Fruit fly (Drosophila melanogaster) whole organism, embryonic: Measurements from ENCODE around the gene Spn38F.

Experiments used
- Abd-B ChIP-seq: fragments of 200-800 bp; sonication (Bioruptor generic); optimal IDR thresholded peaks from 2 replicates; lab custom pipeline; 2018; ENCODE audit warnings: missing biosample characterization, mild to moderate bottlenecking, missing genetic modification characterization, moderate library complexity
- Antp ChIP-seq: fragments of 200-800 bp; sonication (Bioruptor generic); optimal IDR thresholded peaks from 3 replicates; lab custom pipeline; 2016; ENCODE audit warnings: missing biosample characterization, missing genetic modification characterization
- Atf3 ChIP-seq: fragments of 200-800 bp; sonication (Bioruptor generic); optimal IDR thresholded peaks from 3 replicates; lab custom pipeline; 2016; ENCODE audit warnings: missing biosample characterization, missing genetic modification characterization
- Awh ChIP-seq: fragments of 200-800 bp; sonication (Bioruptor generic); IDR thresholded peaks from 2 replicates; pipeline ENCODE4, ENCODE4 v1.3.6; 2022; ENCODE audit warnings: missing biosample characterization, missing genetic modification characterization
- B-H2 ChIP-seq: fragments of 200-800 bp; sonication (Bioruptor generic); optimal IDR thresholded peaks from 2 replicates; lab custom pipeline; 2018; ENCODE audit warnings: missing biosample characterization, mild to moderate bottlenecking, missing genetic modification characterization
- CG12769 ChIP-seq: fragments of 200-800 bp; sonication (Bioruptor generic); optimal IDR thresholded peaks from 2 replicates; lab custom pipeline; 2019; ENCODE audit warnings: missing biosample characterization, mild to moderate bottlenecking, missing genetic modification characterization, moderate library complexity
- CG13624 ChIP-seq: fragments of 200-800 bp; sonication (Bioruptor generic); optimal IDR thresholded peaks from 2 replicates; lab custom pipeline; 2016; ENCODE audit warnings: missing biosample characterization, missing genetic modification characterization
- CG13894 ChIP-seq: fragments of 200-800 bp; sonication (Bioruptor generic); optimal IDR thresholded peaks from 3 replicates; lab custom pipeline; 2018; ENCODE audit warnings: missing biosample characterization, mild to moderate bottlenecking, missing genetic modification characterization, moderate library complexity
- CG14014 ChIP-seq: fragments of 200-800 bp; sonication (Bioruptor generic); IDR thresholded peaks from 2 replicates; pipeline ENCODE4 v1.3.6; 2022; ENCODE audit warnings: missing biosample characterization, missing genetic modification characterization
- CG15479 ChIP-seq: fragments of 200-800 bp; sonication (Bioruptor generic); optimal IDR thresholded peaks from 3 replicates; lab custom pipeline; 2019; ENCODE audit warnings: missing biosample characterization, mild to moderate bottlenecking, missing genetic modification characterization, moderate library complexity
- CG18599 ChIP-seq: fragments of 200-800 bp; sonication (Bioruptor generic); optimal IDR thresholded peaks from 3 replicates; lab custom pipeline; 2017; ENCODE audit warnings: missing biosample characterization, missing genetic modification characterization, mild to moderate bottlenecking, moderate library complexity, missing genetic modification reagents
- CG3065 ChIP-seq: fragments of 200-800 bp; sonication (Bioruptor generic); optimal IDR thresholded peaks from 2 replicates; lab custom pipeline; 2016; ENCODE audit warnings: missing biosample characterization, missing genetic modification characterization
- CG33213 ChIP-seq: fragments of 200-800 bp; sonication (Bioruptor generic); optimal IDR thresholded peaks from 3 replicates; lab custom pipeline; 2016; ENCODE audit warnings: missing biosample characterization, missing genetic modification characterization
- CG34376 ChIP-seq: fragments of 200-800 bp; sonication (Bioruptor generic); optimal IDR thresholded peaks from 2 replicates; lab custom pipeline; 2018; ENCODE audit warnings: missing biosample characterization, mild to moderate bottlenecking, missing genetic modification characterization
- CG4360 ChIP-seq: fragments of 200-800 bp; sonication (Bioruptor generic); IDR thresholded peaks from 2 replicates; pipeline ENCODE4 v1.3.6; 2022; ENCODE audit warnings: missing biosample characterization, missing genetic modification characterization
- CG43689 ChIP-seq: fragments of 200-800 bp; sonication (Bioruptor generic); IDR thresholded peaks from 2 replicates; pipeline ENCODE4 v1.3.6; 2022; ENCODE audit warnings: missing biosample characterization, missing genetic modification characterization
- CG4730 ChIP-seq: fragments of 200-800 bp; sonication (Bioruptor generic); IDR thresholded peaks from 2 replicates; pipeline ENCODE4 v1.3.6; 2022; ENCODE audit warnings: missing biosample characterization, missing genetic modification characterization
- CG8290 ChIP-seq, 3 experiments: fragments of 200-800 bp; sonication (Bioruptor generic); optimal IDR thresholded peaks; 2 replicates each; lab custom pipeline; 2016 to 2019; ENCODE audit warnings: missing biosample characterization in 3 of 3, missing genetic modification characterization in 3 of 3, mild to moderate bottlenecking in 2 of 3, moderate library complexity in 1 of 3
- D ChIP-seq, 2 experiments: fragments of 200-800 bp in 1 of 2; fragments of >200 bp in 1 of 2; sonication (Bioruptor generic) in 1 of 2; optimal IDR thresholded peaks; 2 replicates in 1 of 2; 3 replicates in 1 of 2; lab custom pipeline; 2017; ENCODE audit warnings: mild to moderate bottlenecking in 1 of 2, missing biosample characterization in 1 of 2, missing genetic modification characterization in 1 of 2, missing genetic modification reagents in 1 of 2
- Ets65A ChIP-seq: fragments of 200-800 bp; sonication (Bioruptor generic); peaks from one replicate; lab custom pipeline; 2016; ENCODE audit warnings: missing biosample characterization, missing genetic modification characterization
- Hmr ChIP-seq: fragments of 200-800 bp; sonication (Bioruptor generic); optimal IDR thresholded peaks from 3 replicates; lab custom pipeline; 2017; ENCODE audit warnings: mild to moderate bottlenecking, missing biosample characterization, missing genetic modification reagents, missing genetic modification characterization
- Hr78 ChIP-seq, 2 experiments: fragments of 200-800 bp in 1 of 2; fragments of >200 bp in 1 of 2; sonication (Bioruptor generic) in 1 of 2; optimal IDR thresholded peaks; 2 replicates each; lab custom pipeline; 2017 to 2019; ENCODE audit warnings: missing biosample characterization in 2 of 2, missing genetic modification characterization in 2 of 2, mild to moderate bottlenecking in 1 of 2, moderate library complexity in 1 of 2
- Med ChIP-seq: fragments of 200-800 bp; sonication (Bioruptor generic); peaks from one replicate; lab custom pipeline; 2016; ENCODE audit warnings: missing biosample characterization, missing genetic modification characterization, mild to moderate bottlenecking, inconsistent platforms, moderate library complexity
- Mes4 ChIP-seq: fragments of 200-800 bp; sonication (Bioruptor generic); optimal IDR thresholded peaks from 2 replicates; lab custom pipeline; 2016; ENCODE audit warnings: missing biosample characterization, missing genetic modification characterization
- NFAT ChIP-seq: fragments of 200-800 bp; sonication (Bioruptor generic); IDR thresholded peaks from 2 replicates; pipeline ENCODE4 v1.3.6; 2022; ENCODE audit warnings: missing biosample characterization, missing genetic modification characterization
- Tbp ChIP-seq: fragments of >200 bp; optimal IDR thresholded peaks from 2 replicates; lab custom pipeline; 2018; ENCODE audit warnings: missing biosample characterization, missing genetic modification characterization
- abd-A ChIP-seq: fragments of 200-800 bp; sonication (Bioruptor generic); optimal IDR thresholded peaks from 3 replicates; lab custom pipeline; 2019; ENCODE audit warnings: missing biosample characterization, mild to moderate bottlenecking, missing genetic modification characterization, moderate library complexity
- al ChIP-seq: fragments of 200-800 bp; sonication (Bioruptor generic); IDR thresholded peaks from 2 replicates; pipeline ENCODE4 v1.3.6; 2022; ENCODE audit warnings: missing biosample characterization, missing genetic modification characterization
- ap ChIP-seq: fragments of 200-800 bp; sonication (Bioruptor generic); IDR thresholded peaks from 2 replicates; pipeline ENCODE4 v1.3.6; 2022; ENCODE audit warnings: missing biosample characterization, missing genetic modification characterization
- cato ChIP-seq: fragments of 200-800 bp; sonication (Bioruptor generic); optimal IDR thresholded peaks from 2 replicates; lab custom pipeline; 2016; ENCODE audit warnings: missing biosample characterization, missing genetic modification characterization, borderline replicate concordance
- chinmo ChIP-seq: fragments of 200-800 bp; sonication (Bioruptor generic); IDR thresholded peaks from 4 replicates; pipeline ENCODE4 v1.3.6; 2022; ENCODE audit warnings: missing biosample characterization, missing genetic modification characterization; ENCODE audit not compliant: partially characterized antibody
- chm ChIP-seq: fragments of 200-800 bp; sonication (Bioruptor generic); IDR thresholded peaks from 2 replicates; pipeline ENCODE4 v1.3.6; 2022; ENCODE audit warnings: missing biosample characterization, missing genetic modification characterization
- crc ChIP-seq: fragments of 200-800 bp; sonication (Bioruptor generic); optimal IDR thresholded peaks from 2 replicates; lab custom pipeline; 2016; ENCODE audit warnings: missing biosample characterization, missing genetic modification characterization
- cwo ChIP-seq: fragments of 200-800 bp; sonication (Bioruptor generic); optimal IDR thresholded peaks from 3 replicates; lab custom pipeline; 2017; ENCODE audit warnings: missing biosample characterization, missing genetic modification characterization, mild to moderate bottlenecking, moderate library complexity, missing genetic modification reagents
- eve ChIP-seq, 2 experiments: fragments of >200 bp; optimal IDR thresholded peaks; 2 replicates each; lab custom pipeline; 2017; ENCODE audit warnings: missing biosample characterization in 2 of 2, missing genetic modification characterization in 2 of 2
- gem ChIP-seq: fragments of 200-800 bp; sonication (Bioruptor generic); optimal IDR thresholded peaks from 2 replicates; lab custom pipeline; 2019; ENCODE audit warnings: missing biosample characterization, mild to moderate bottlenecking, missing genetic modification characterization, moderate library complexity
- inv ChIP-seq: fragments of 200-800 bp; sonication (Bioruptor generic); IDR thresholded peaks from 2 replicates; pipeline ENCODE4 v1.3.6; 2022; ENCODE audit warnings: missing biosample characterization, missing genetic modification characterization; ENCODE audit not compliant: partially characterized antibody
- jigr1 ChIP-seq: fragments of 200-800 bp; sonication (Bioruptor generic); IDR thresholded peaks from 3 replicates; pipeline ENCODE4 v1.3.6; 2022; ENCODE audit warnings: missing biosample characterization, missing genetic modification characterization
- ken ChIP-seq: fragments of 200-800 bp; sonication (Bioruptor generic); IDR thresholded peaks from 3 replicates; pipeline ENCODE4 v1.3.6; 2022; ENCODE audit warnings: missing biosample characterization, missing genetic modification characterization
- pnt ChIP-seq: fragments of 200-800 bp; sonication (Bioruptor generic); optimal IDR thresholded peaks from 3 replicates; lab custom pipeline; 2016; ENCODE audit warnings: missing biosample characterization, missing genetic modification characterization
- sd ChIP-seq: fragments of 200-800 bp; sonication (Bioruptor generic); optimal IDR thresholded peaks from 3 replicates; lab custom pipeline; 2018; ENCODE audit warnings: missing biosample characterization, mild to moderate bottlenecking, missing genetic modification characterization, moderate library complexity
- so ChIP-seq: fragments of 200-800 bp; sonication (Bioruptor generic); IDR thresholded peaks from 3 replicates; pipeline ENCODE4 v1.3.6; 2022; ENCODE audit warnings: missing biosample characterization, missing genetic modification characterization
- stc ChIP-seq: fragments of 200-800 bp; sonication (Bioruptor generic); IDR thresholded peaks from 2 replicates; pipeline ENCODE4 v1.3.6; 2022; ENCODE audit warnings: missing biosample characterization, missing genetic modification characterization
- stwl ChIP-seq: fragments of 200-800 bp; sonication (Bioruptor generic); optimal IDR thresholded peaks from 3 replicates; lab custom pipeline; 2018; ENCODE audit warnings: missing biosample characterization, mild to moderate bottlenecking, missing genetic modification characterization, moderate library complexity
- tap ChIP-seq: fragments of 200-800 bp; optimal IDR thresholded peaks from 3 replicates; lab custom pipeline; 2019; ENCODE audit warnings: missing biosample characterization, mild to moderate bottlenecking, missing genetic modification characterization, moderate library complexity
- vfl ChIP-seq: fragments of 200-800 bp; sonication (Bioruptor generic); optimal IDR thresholded peaks from 2 replicates; lab custom pipeline; 2016; ENCODE audit warnings: missing biosample characterization, missing genetic modification characterization
- vvl ChIP-seq: fragments of 200-800 bp; sonication (Bioruptor generic); IDR thresholded peaks from 2 replicates; pipeline ENCODE4 v1.3.6; 2022; ENCODE audit warnings: missing biosample characterization, missing genetic modification characterization
- yki ChIP-seq: fragments of >200 bp; optimal IDR thresholded peaks from 3 replicates; lab custom pipeline; 2018
- zfh2 ChIP-seq: fragments of 200-800 bp; sonication (Bioruptor generic); optimal IDR thresholded peaks from 2 replicates; lab custom pipeline; 2016; ENCODE audit warnings: missing biosample characterization, missing genetic modification characterization

The Spn38F gene

DNA sequence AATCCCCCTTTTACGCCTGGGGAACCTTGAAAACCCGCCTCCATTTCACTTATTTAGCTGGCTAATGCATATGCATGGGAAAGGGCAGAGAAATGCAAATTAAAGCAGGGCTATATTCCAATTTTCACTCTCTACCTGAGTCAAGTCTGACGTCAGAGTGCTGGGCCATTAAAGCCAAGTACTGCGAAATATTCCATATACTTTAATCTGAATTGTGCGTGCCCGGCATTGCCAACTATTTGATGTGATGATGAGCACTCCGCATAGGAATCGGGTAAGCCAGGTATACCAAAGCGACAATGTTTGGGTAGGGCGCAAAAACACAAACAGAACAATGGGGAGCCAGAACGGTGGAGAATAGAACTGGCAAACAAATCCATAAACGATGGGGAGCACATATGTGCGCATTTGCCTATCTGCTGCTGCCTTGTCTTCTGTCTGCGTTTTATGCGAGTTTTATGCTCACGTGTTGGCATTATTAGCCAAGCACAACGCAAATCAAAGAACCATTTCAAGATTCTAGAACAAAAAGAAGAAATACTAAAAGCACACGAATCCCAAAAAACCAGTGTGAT, 41.9 kb upstream of the Spn38F start:
- TF ChIP-seq CG8290 (GFP tag; optimal IDR thresholded peaks at IDR 0.05; lab: Kevin White, UChicago) (no peak), CG8290 (tag; optimal IDR thresholded peaks at IDR 0.05; lab: Kevin White, UChicago) (peak in 1 of 2 experiments; percentile 52), CG12769 (peak; percentile 58), Mes4 (GFP tag; lab: Kevin White, UChicago) (no peak), CG13894 (tag; lab: Kevin White, UChicago) (peak; percentile 66), CG13624 (GFP tag; lab: Kevin White, UChicago) (peak; percentile 35), CG4730 (GFP tag; lab: Robert Waterston, UW) (no peak), vvl (GFP tag; lab: Robert Waterston, UW) (peak; percentile 59; the same call in 1 of the 2 replicates), Hmr (GFP tag; lab: Kevin White, UChicago) (peak; percentile 3), cwo (peak; percentile 81), Med (GFP tag; lab: Kevin White, UChicago) (peak; percentile 67), chinmo (GFP tag; lab: Robert Waterston, UW) (0 out of 4 replicates have a peak, but pooled peaks have one; percentile 47), abd-A (tag; lab: Kevin White, UChicago) (peak; percentile 44), CG18599 (GFP tag; lab: Kevin White, UChicago) (peak; percentile 12), B-H2 (GFP tag; lab: Kevin White, UChicago) (peak; percentile 16), CG43689 (GFP tag; lab: Robert Waterston, UW) (no peak), vfl (no peak), so (GFP tag; lab: Robert Waterston, UW) (0 out of 3 replicates have a peak, but pooled peaks have one; percentile 23), sd (tag; lab: Kevin White, UChicago) (peak; percentile 49), NFAT (GFP tag; lab: Robert Waterston, UW) (peak; percentile 23; the same call in 1 of the 2 replicates)
- TF ChIP-seq, all 482 proteins: peak for 15

DNA sequence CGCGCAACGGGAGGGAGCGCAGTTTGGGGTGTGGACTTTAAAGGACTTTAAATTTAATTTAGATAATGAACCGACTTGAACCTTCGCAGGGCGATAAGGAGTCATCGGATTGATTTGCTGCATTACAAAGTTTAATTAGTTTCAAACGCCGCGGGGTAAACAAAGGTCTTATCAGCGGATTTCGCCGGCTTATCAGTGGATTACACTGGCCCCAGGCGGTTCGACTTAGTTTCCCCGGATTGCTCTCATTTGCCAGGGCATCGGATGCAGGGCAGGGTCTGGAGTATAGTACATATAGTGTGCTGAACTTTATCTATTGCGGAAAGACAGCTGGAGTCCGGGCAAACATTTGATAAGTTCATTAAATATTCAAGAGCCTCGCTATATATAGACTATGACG, 40.7 kb upstream of the Spn38F start:
- no peak for TF ChIP-seq yki
- TF ChIP-seq ken, result no peak
- TF ChIP-seq Tbp (GFP tag; lab: Kevin White, UChicago), result no peak
- TF ChIP-seq Ets65A (GFP tag; lab: Kevin White, UChicago), result peak; percentile 75
- TF ChIP-seq CG4730 (GFP tag; lab: Robert Waterston, UW), result no peak
- TF ChIP-seq CG4360 (GFP tag; lab: Robert Waterston, UW), result no peak
- TF ChIP-seq Antp (GFP tag; lab: Kevin White, UChicago), result no peak
- peak in 1 of 2 experiments; percentile 10 for TF ChIP-seq Hr78 (GFP tag; optimal IDR thresholded peaks at IDR 0.05; lab: Kevin White, UChicago)
- TF ChIP-seq CG33213 (GFP tag; lab: Kevin White, UChicago), result no peak
- peak; percentile 69 for TF ChIP-seq gem (tag; lab: Kevin White, UChicago)
- TF ChIP-seq CG15479 (GFP tag; lab: Kevin White, UChicago), result peak; percentile 44
- TF ChIP-seq stwl, result no peak
- TF ChIP-seq ap, result no peak
- TF ChIP-seq chm (GFP tag; lab: Robert Waterston, UW), result no peak
- no peak for TF ChIP-seq cato (GFP tag; lab: Kevin White, UChicago)
- TF ChIP-seq inv (GFP tag; lab: Robert Waterston, UW), result no peak
- TF ChIP-seq Awh (GFP tag; lab: Robert Waterston, UW), result no peak
- no peak for TF ChIP-seq Abd-B
- no peak for TF ChIP-seq Atf3
- TF ChIP-seq D (optimal IDR thresholded peaks at IDR 0.05; lab: Kevin White, UChicago), result no peak
- no peak for TF ChIP-seq D (GFP tag; optimal IDR thresholded peaks at IDR 0.05; lab: Kevin White, UChicago)
- no peak for TF ChIP-seq CG14014 (GFP tag; lab: Robert Waterston, UW)
- no peak for TF ChIP-seq pnt (GFP tag; lab: Kevin White, UChicago)
- TF ChIP-seq jigr1, result no peak
- no peak for TF ChIP-seq al (GFP tag; lab: Robert Waterston, UW)
- no peak for TF ChIP-seq tap (tag; lab: Kevin White, UChicago)
- no peak for TF ChIP-seq crc
- TF ChIP-seq zfh2 (GFP tag; lab: Kevin White, UChicago), result no peak
- no peak for TF ChIP-seq eve (GFP tag; optimal IDR thresholded peaks at IDR 0.05; lab: Kevin White, UChicago)
- no peak for TF ChIP-seq CG3065 (GFP tag; lab: Kevin White, UChicago)
- peak; percentile 44 for TF ChIP-seq CG34376 (GFP tag; lab: Kevin White, UChicago)
- TF ChIP-seq stc (GFP tag; lab: Robert Waterston, UW), result no peak
